Worm (Caenorhabditis elegans) whole organism, L4 larva: Measurements from ENCODE around the gene ergi-3.
A peak's percentile ranks its signal among the peaks of the same experiment; 100 is the strongest.

Source experiments
- R02D3.7 ChIP-seq: fragments of 150-350 bp; sonication (generic microtip); optimal IDR thresholded peaks from 3 replicates; lab custom pipeline; 2014; ENCODE audit warnings: missing biosample characterization, missing genetic modification characterization
- aly-2 ChIP-seq: sonication (generic microtip); optimal IDR thresholded peaks from 2 replicates; lab custom pipeline; 2018; ENCODE audit warnings: missing biosample characterization, missing genetic modification characterization
- daf-16 ChIP-seq, 3 experiments: sonication (generic microtip); optimal IDR thresholded peaks; 2 replicates each; lab custom pipeline; 2016 to 2017; ENCODE audit warnings: missing genetic modification characterization in 3 of 3, missing genetic modification reagents in 3 of 3, mild to moderate bottlenecking in 2 of 3, missing compliant biosample characterization in 2 of 3, missing biosample characterization in 1 of 3, moderate library complexity in 1 of 3
- unc-62 ChIP-seq, 3 experiments: fragments of 150-350 bp in 1 of 3; sonication (generic microtip); optimal IDR thresholded peaks in 2 of 3; peaks in 1 of 3; 1 replicate in 1 of 3; 2 replicates in 2 of 3; lab custom pipeline; 2014 to 2017; ENCODE audit warnings: missing biosample characterization in 3 of 3, missing genetic modification characterization in 3 of 3, missing genetic modification reagents in 3 of 3, missing genotype in 1 of 3
- zag-1 ChIP-seq: fragments of 150-350 bp; optimal IDR thresholded peaks from 2 replicates; lab custom pipeline; 2014; ENCODE audit warnings: missing biosample characterization, missing genetic modification characterization
- zip-2 ChIP-seq: fragments of 150-350 bp; optimal IDR thresholded peaks from 2 replicates; lab custom pipeline; 2014; ENCODE audit warnings: missing biosample characterization, missing genetic modification characterization

DNA sequence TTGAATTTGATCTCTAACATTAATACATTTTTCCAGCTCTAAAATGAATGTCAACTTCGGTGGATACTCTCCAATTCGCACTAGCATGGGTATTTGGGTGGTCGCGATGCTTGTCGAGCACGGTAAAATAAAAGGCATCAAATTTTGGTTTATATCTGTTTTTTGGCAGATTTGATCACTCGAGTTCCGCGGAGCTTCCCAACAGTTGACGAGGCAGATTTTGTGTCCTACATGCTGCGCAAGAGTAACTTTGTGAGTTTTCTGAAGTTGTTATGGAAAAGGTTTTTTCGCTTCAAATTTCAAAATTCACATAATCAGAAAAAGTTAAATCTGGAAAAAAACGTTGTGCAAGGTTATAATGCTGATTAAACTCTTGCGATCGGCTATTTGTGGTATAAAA, 24.8 kb upstream of the ergi-3 start:
- no peak for TF ChIP-seq zag-1 (tag; lab: Kevin White, UChicago)
- no peak for TF ChIP-seq zip-2 (tag; lab: Kevin White, UChicago)
- TF ChIP-seq unc-62 (GFP tag; optimal IDR thresholded peaks at IDR 0.05 in 1 of 2; lab: Kevin White, UChicago) = peak in 1 of 2 experiments; percentile 97
- TF ChIP-seq unc-62 (tag; optimal IDR thresholded peaks at IDR 0.05; lab: Kevin White, UChicago) = no peak
- no peak for TF ChIP-seq aly-2
- TF ChIP-seq daf-16 (GFP tag; optimal IDR thresholded peaks at IDR 0.05; lab: Kevin White, UChicago) = no peak
- no peak for TF ChIP-seq daf-16 (tag; optimal IDR thresholded peaks at IDR 0.05; lab: Kevin White, UChicago)
- no peak for TF ChIP-seq R02D3.7 (tag; lab: Kevin White, UChicago)
